Fruit fly (Drosophila melanogaster): Measurements from ENCODE around the gene CG33128.

CG33128 gene

DNA sequence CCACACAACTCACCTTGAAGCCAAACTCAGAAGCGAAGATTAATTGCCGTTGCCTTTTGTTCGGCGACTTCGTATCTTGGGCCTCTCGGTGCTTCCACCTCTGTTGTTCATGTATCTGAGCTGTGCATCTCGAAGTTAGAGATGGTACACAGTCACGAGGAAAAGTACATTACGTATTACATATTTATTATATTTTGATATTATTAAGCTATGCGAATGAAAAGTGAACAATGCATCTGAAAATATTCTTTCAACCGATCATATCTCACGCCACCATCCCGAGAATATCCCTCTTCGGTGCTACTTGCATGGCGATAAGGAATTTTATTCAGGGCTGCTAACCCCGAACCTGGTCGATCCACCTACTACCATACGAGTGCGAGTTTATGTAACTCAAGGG, 48.8 kb upstream of the CG33128 start (continued):
- no peak for TF ChIP-seq disco-r (GFP tag; optimal IDR thresholded peaks at IDR 0.05)
- TF ChIP-seq Neu2 (GFP tag; optimal IDR thresholded peaks at IDR 0.05; ENCODE audit: borderline replicate concordance) = no peak
- peak; percentile 41 for TF ChIP-seq CG1529 (GFP tag; optimal IDR thresholded peaks at IDR 0.05)
- peak in 1 of 2 experiments; percentile 5 for TF ChIP-seq Eip74EF (GFP tag; optimal IDR thresholded peaks at IDR 0.05)
- no peak for TF ChIP-seq Adf1 (GFP tag; IDR thresholded peaks at IDR 0.05)
- TF ChIP-seq CoRest (tag; optimal IDR thresholded peaks at IDR 0.05) = peak; percentile 26
- TF ChIP-seq CG17802 (tag; optimal IDR thresholded peaks at IDR 0.05) = no peak
- no peak for TF ChIP-seq Rfx (GFP tag; IDR thresholded peaks at IDR 0.05)
- TF ChIP-seq esg (GFP tag; conservative IDR thresholded peaks at IDR 0.05) = no peak
- no peak for TF ChIP-seq CG9609 (GFP tag; optimal IDR thresholded peaks at IDR 0.05)
- no peak for TF ChIP-seq pita (GFP tag; optimal IDR thresholded peaks at IDR 0.05)
- TF ChIP-seq Bteb2 (GFP tag; optimal IDR thresholded peaks at IDR 0.05) = no peak
- no peak for TF ChIP-seq Sin3A (optimal IDR thresholded peaks at IDR 0.05)
- no peak for TF ChIP-seq CG10462 (GFP tag; optimal IDR thresholded peaks at IDR 0.05)
- TF ChIP-seq CG8290 (GFP tag; optimal IDR thresholded peaks at IDR 0.05) = no peak
- no peak for TF ChIP-seq CG8290 (tag; optimal IDR thresholded peaks at IDR 0.05)
- no peak for TF ChIP-seq fu2 (GFP tag; optimal IDR thresholded peaks at IDR 0.05)
- TF ChIP-seq lilli (GFP tag; optimal IDR thresholded peaks at IDR 0.05) = no peak
- TF ChIP-seq ems (GFP tag; optimal IDR thresholded peaks at IDR 0.05) = no peak
- TF ChIP-seq CG32532 (GFP tag; IDR thresholded peaks at IDR 0.05) = 0 out of 2 replicates have a peak, but pooled peaks have one; percentile 12
- peak; percentile 37 for TF ChIP-seq CG2202 (tag; optimal IDR thresholded peaks at IDR 0.05)
- TF ChIP-seq HLHmδ (GFP tag; optimal IDR thresholded peaks at IDR 0.05) = no peak
- TF ChIP-seq CG31441 (GFP tag; IDR thresholded peaks at IDR 0.05) = peak; percentile 57; the same call in 1 of the 2 replicates
- no peak for TF ChIP-seq dan (GFP tag; IDR thresholded peaks at IDR 0.05)
- TF ChIP-seq Dll (GFP tag; IDR thresholded peaks at IDR 0.05; ENCODE audit: partially characterized antibody) = peak; percentile 67; the same call in 3 of the 4 replicates
- TF ChIP-seq danr (GFP tag; IDR thresholded peaks at IDR 0.05) = no peak
- TF ChIP-seq ftz-f1 (GFP tag; optimal IDR thresholded peaks at IDR 0.05) = no peak
- TF ChIP-seq CG17359 (tag; optimal IDR thresholded peaks at IDR 0.05) = peak; percentile 61
- TF ChIP-seq ab (GFP tag; optimal IDR thresholded peaks at IDR 0.05) = no peak
- no peak for TF ChIP-seq peb (GFP tag; IDR thresholded peaks at IDR 0.05)
- TF ChIP-seq CG11696 (GFP tag; IDR thresholded peaks at IDR 0.05) = no peak
- TF ChIP-seq Hr3 (GFP tag; optimal IDR thresholded peaks at IDR 0.05) = no peak
- TF ChIP-seq Atf6 (GFP tag; IDR thresholded peaks at IDR 0.05) = no peak
- TF ChIP-seq B-H1 (GFP tag; IDR thresholded peaks at IDR 0.05) = no peak
- TF ChIP-seq dmrt99B (tag; optimal IDR thresholded peaks at IDR 0.05) = peak; percentile 33
- peak in 1 of 2 experiments; percentile 40 for TF ChIP-seq Pdp1 (GFP tag; optimal IDR thresholded peaks at IDR 0.05)
- no peak for TF ChIP-seq Abd-B (GFP tag; optimal IDR thresholded peaks at IDR 0.05)
- no peak for TF ChIP-seq dm (GFP tag; optimal IDR thresholded peaks at IDR 0.05)
- TF ChIP-seq pzg (GFP tag; optimal IDR thresholded peaks at IDR 0.05) = no peak
- no peak for TF ChIP-seq Antp (GFP tag; optimal IDR thresholded peaks at IDR 0.05)
- no peak; the same call in 2 of the 3 replicates for TF ChIP-seq CG34422 (GFP tag; IDR thresholded peaks at IDR 0.05)
- no peak for TF ChIP-seq salm (tag; optimal IDR thresholded peaks at IDR 0.05)
- no peak for TF ChIP-seq ATbp (GFP tag; optimal IDR thresholded peaks at IDR 0.05)
- TF ChIP-seq phol (tag; optimal IDR thresholded peaks at IDR 0.05) = peak; percentile 25
- no peak for TF ChIP-seq CkIIα-i1 (GFP tag; IDR thresholded peaks at IDR 0.05)
- TF ChIP-seq Poxn (GFP tag; IDR thresholded peaks at IDR 0.05) = no peak
- no peak for TF ChIP-seq en (GFP tag; optimal IDR thresholded peaks at IDR 0.05)
- peak; percentile 57 for TF ChIP-seq gsb-n (tag; optimal IDR thresholded peaks at IDR 0.05)
- TF ChIP-seq Dref (GFP tag; IDR thresholded peaks at IDR 0.05) = no peak
- peak; percentile 10 for TF ChIP-seq gcm (GFP tag; optimal IDR thresholded peaks at IDR 0.05)
- TF ChIP-seq Meics (GFP tag; optimal IDR thresholded peaks at IDR 0.05) = no peak
- no peak for TF ChIP-seq Elba2 (GFP tag; optimal IDR thresholded peaks at IDR 0.05)
- TF ChIP-seq onecut (GFP tag; IDR thresholded peaks at IDR 0.05) = 0 out of 2 replicates have a peak, but pooled peaks have one; percentile 9
